Fruit fly (Drosophila melanogaster): ENCODE data around the gene CG8064.

The CG8064 gene

dm6 chr3R:18243718-18244170 is 39.7 kb upstream of the CG8064 start (continued):
- TF ChIP-seq CG6791 (GFP tag; IDR thresholded peaks at IDR 0.05; ENCODE audit: partially characterized antibody) (no peak), dan (GFP tag; IDR thresholded peaks at IDR 0.05) (no peak), Chrac-16 (GFP tag; optimal IDR thresholded peaks at IDR 0.05) (peak; percentile 25), tx (GFP tag; optimal IDR thresholded peaks at IDR 0.05) (no peak), pho (GFP tag; optimal IDR thresholded peaks at IDR 0.05) (no peak), ham (GFP tag; IDR thresholded peaks at IDR 0.05) (no peak), Dip3 (GFP tag; optimal IDR thresholded peaks at IDR 0.05) (no peak), Fer1 (GFP tag; optimal IDR thresholded peaks at IDR 0.05) (peak; percentile 20), Dbx (GFP tag; IDR thresholded peaks at IDR 0.05) (peak; percentile 49; the same call in 1 of the 3 replicates), fd102C (GFP tag; optimal IDR thresholded peaks at IDR 0.05) (no peak), fd3F (GFP tag; optimal IDR thresholded peaks at IDR 0.05) (no peak), CrebB (tag; optimal IDR thresholded peaks at IDR 0.05) (peak; percentile 11), pb (GFP tag; optimal IDR thresholded peaks at IDR 0.05) (no peak), CG8281 (tag; optimal IDR thresholded peaks at IDR 0.05) (no peak), CG14710 (tag; optimal IDR thresholded peaks at IDR 0.05) (no peak), CG15696 (tag; optimal IDR thresholded peaks at IDR 0.05) (no peak), Drgx (GFP tag; IDR thresholded peaks at IDR 0.05) (peak; percentile 46), ftz-f1 (GFP tag; optimal IDR thresholded peaks at IDR 0.05) (no peak), Nf-YB (GFP tag; optimal IDR thresholded peaks at IDR 0.05) (no peak), CG17829 (tag; optimal IDR thresholded peaks at IDR 0.05) (no peak), CG8765 (GFP tag; IDR thresholded peaks at IDR 0.05) (no peak), CG34224 (GFP tag; IDR thresholded peaks at IDR 0.05; ENCODE audit: partially characterized antibody) (no peak), CG12659 (GFP tag; optimal IDR thresholded peaks at IDR 0.05) (peak; percentile 40), B-H1 (GFP tag; IDR thresholded peaks at IDR 0.05) (no peak; the same call in 2 of the 3 replicates)

dm6 chr3R:18244171-18245043 is 39.1 kb upstream of the CG8064 start:
- TF ChIP-seq HmgD (GFP tag; optimal IDR thresholded peaks at IDR 0.05): peak; percentile 26
- TF ChIP-seq D (optimal IDR thresholded peaks at IDR 0.05): no peak
- TF ChIP-seq D (GFP tag; optimal IDR thresholded peaks at IDR 0.05): no peak
- TF ChIP-seq Hr3 (GFP tag; optimal IDR thresholded peaks at IDR 0.05): no peak
- TF ChIP-seq E2f2 (GFP tag; IDR thresholded peaks at IDR 0.05): no peak
- no peak for TF ChIP-seq CG30020 (tag; optimal IDR thresholded peaks at IDR 0.05)
- TF ChIP-seq eve (GFP tag; optimal IDR thresholded peaks at IDR 0.05): no peak
- TF ChIP-seq salm (tag; optimal IDR thresholded peaks at IDR 0.05): no peak
- no peak for TF ChIP-seq CG2202 (tag; optimal IDR thresholded peaks at IDR 0.05)
- TF ChIP-seq Elba2 (GFP tag; optimal IDR thresholded peaks at IDR 0.05): no peak
- TF ChIP-seq amos (GFP tag; IDR thresholded peaks at IDR 0.05; ENCODE audit: partially characterized antibody): no peak
- TF ChIP-seq CG11247 (GFP tag; IDR thresholded peaks at IDR 0.05): no peak
- TF ChIP-seq Med (GFP tag): peak; percentile 74
- no peak for TF ChIP-seq ham (GFP tag; IDR thresholded peaks at IDR 0.05)
- no peak for TF ChIP-seq tio (GFP tag; optimal IDR thresholded peaks at IDR 0.05)
- TF ChIP-seq slp2 (GFP tag; optimal IDR thresholded peaks at IDR 0.05): no peak
- TF ChIP-seq CG3847 (GFP tag; IDR thresholded peaks at IDR 0.05): peak; percentile 21; the same call in 1 of the 2 replicates
- no peak for TF ChIP-seq Poxn (GFP tag; IDR thresholded peaks at IDR 0.05)
- 0 out of 3 replicates have a peak, but pooled peaks have one; percentile 21 for TF ChIP-seq so (GFP tag; IDR thresholded peaks at IDR 0.05)
- TF ChIP-seq H2.0 (GFP tag; IDR thresholded peaks at IDR 0.05): no peak
- no peak for TF ChIP-seq Abd-B (GFP tag; optimal IDR thresholded peaks at IDR 0.05)
- TF ChIP-seq CG2875 (GFP tag; optimal IDR thresholded peaks at IDR 0.05): no peak
- peak; percentile 3 for TF ChIP-seq org-1 (GFP tag; optimal IDR thresholded peaks at IDR 0.05)
- no peak for TF ChIP-seq seq (GFP tag; IDR thresholded peaks at IDR 0.05)
- no peak for TF ChIP-seq Sry-δ (GFP tag; optimal IDR thresholded peaks at IDR 0.05)
- TF ChIP-seq MBD-R2 (GFP tag; IDR thresholded peaks at IDR 0.05): no peak; the same call in 1 of the 2 replicates
- TF ChIP-seq CG30403 (GFP tag; optimal IDR thresholded peaks at IDR 0.05): no peak
- no peak for TF ChIP-seq sisA (GFP tag; IDR thresholded peaks at IDR 0.05)

Data from whole organism, embryonic.